ENCODE assay signal across 2 worm cellular contexts in genomic region chrII:8639553-8639952, ce11.
A peak's percentile ranks its signal among the peaks of the same experiment; 100 is the strongest.
TF ChIP-seq lines count a peak whose summit lies in the region.

No protein-coding gene starts in this region.

TF ChIP-seq in whole organism, L4 larva, 104 proteins besides CTCF, POLR2A, EP300 and RAD21:
- TF ChIP-seq dmd-9 (GFP tag; IDR thresholded peaks at IDR 0.05; lab: Robert Waterston, UW) (no peak), ceh-32 (tag; optimal IDR thresholded peaks at IDR 0.05; lab: Kevin White, UChicago; ENCODE audit: poor library complexity) (no peak), mxl-2 (GFP tag; conservative IDR thresholded peaks at IDR 0.05; lab: Robert Waterston, UW) (no peak), nhr-77 (tag; optimal IDR thresholded peaks at IDR 0.05; lab: Kevin White, UChicago) (no peak), unc-62 (GFP tag; optimal IDR thresholded peaks at IDR 0.05 in 1 of 2; lab: Kevin White, UChicago) (peak in 1 of 2 experiments; percentile 96), unc-62 (tag; optimal IDR thresholded peaks at IDR 0.05; lab: Kevin White, UChicago) (no peak), mep-1 (tag; optimal IDR thresholded peaks at IDR 0.05; lab: Kevin White, UChicago) (no peak), ztf-11 (tag; optimal IDR thresholded peaks at IDR 0.05; lab: Kevin White, UChicago) (no peak), lin-38 (GFP tag; IDR thresholded peaks at IDR 0.05; lab: Robert Waterston, UW) (no peak), nhr-28 (tag; optimal IDR thresholded peaks at IDR 0.05; lab: Kevin White, UChicago) (no peak), ama-1 (optimal IDR thresholded peaks at IDR 0.05; lab: Kevin White, UChicago) (no peak), aha-1 (tag; lab: Kevin White, UChicago) (peak; percentile 26), set-16 (GFP tag; IDR thresholded peaks at IDR 0.05; lab: Robert Waterston, UW) (no peak), nhr-42 (GFP tag; IDR thresholded peaks at IDR 0.05; lab: Robert Waterston, UW) (no peak), ZK337.2 (GFP tag; IDR thresholded peaks at IDR 0.05; lab: Robert Waterston, UW) (no peak)

TF ChIP-seq in whole organism, midembryonic, 9 proteins besides CTCF, POLR2A, EP300 and RAD21:
- TF ChIP-seq ztf-23 (GFP tag; IDR thresholded peaks at IDR 0.05; lab: Robert Waterston, UW) (0 out of 2 replicates have a peak, but pooled peaks have one; percentile 20), med-1 (GFP tag; optimal IDR thresholded peaks at IDR 0.05; lab: Kevin White, UChicago; ENCODE audit: insufficient read depth) (no peak)
